Worm (Caenorhabditis elegans): ENCODE results near the gene fat-1.

The fat-1 gene

ce11 chrIV:13323823-13324359 lies 8.4 kb downstream of the fat-1 start, which contains the start of gene fat-2:
fat-2 (plus strand) TSS chrIV:13323873.
- TF ChIP-seq lin-11 (tag; optimal IDR thresholded peaks at IDR 0.05) (no peak), unc-62 (GFP tag; optimal IDR thresholded peaks at IDR 0.05) (no peak), crh-2 (tag; optimal IDR thresholded peaks at IDR 0.05) (no peak), nhr-129 (tag; optimal IDR thresholded peaks at IDR 0.05) (no peak), lin-39 (tag; optimal IDR thresholded peaks at IDR 0.05) (no peak), ceh-82 (tag; optimal IDR thresholded peaks at IDR 0.05) (no peak), elt-3 (tag; optimal IDR thresholded peaks at IDR 0.05) (no peak), Y55F3AM.14 (GFP tag; optimal IDR thresholded peaks at IDR 0.05) (no peak), nhr-25 (tag; optimal IDR thresholded peaks at IDR 0.05) (no peak), ztf-11 (tag; optimal IDR thresholded peaks at IDR 0.05) (no peak), zag-1 (tag; optimal IDR thresholded peaks at IDR 0.05) (no peak), ztf-4 (tag; optimal IDR thresholded peaks at IDR 0.05) (no peak), egl-27 (tag; optimal IDR thresholded peaks at IDR 0.05) (no peak), mdl-1 (tag; optimal IDR thresholded peaks at IDR 0.05) (no peak), F13H6.1 (tag; optimal IDR thresholded peaks at IDR 0.05) (no peak), nhr-237 (tag; optimal IDR thresholded peaks at IDR 0.05) (no peak), sem-4 (tag; optimal IDR thresholded peaks at IDR 0.05) (no peak), gmeb-1 (tag; optimal IDR thresholded peaks at IDR 0.05) (no peak), nhr-23 (tag; optimal IDR thresholded peaks at IDR 0.05) (no peak), unc-55 (GFP tag; optimal IDR thresholded peaks at IDR 0.05) (no peak)

ce11 chrIV:13327064-13327463 lies 11.6 kb downstream of the fat-1 start:
- TF ChIP-seq crh-2 (tag; optimal IDR thresholded peaks at IDR 0.05), result peak; percentile 80
- peak; percentile 86 for TF ChIP-seq fos-1 (tag; optimal IDR thresholded peaks at IDR 0.05)
- no peak for TF ChIP-seq ztf-1 (GFP tag; conservative IDR thresholded peaks at IDR 0.05)
- TF ChIP-seq nhr-12 (tag; optimal IDR thresholded peaks at IDR 0.05), result no peak
- no peak for TF ChIP-seq ztf-11 (tag; optimal IDR thresholded peaks at IDR 0.05)
- TF ChIP-seq ama-1 (optimal IDR thresholded peaks at IDR 0.05), result no peak
- TF ChIP-seq sma-9 (GFP tag; optimal IDR thresholded peaks at IDR 0.05), result peak; percentile 74
- no peak for TF ChIP-seq sma-9 (tag; optimal IDR thresholded peaks at IDR 0.05)
- peak; percentile 17 for TF ChIP-seq gmeb-1 (tag; optimal IDR thresholded peaks at IDR 0.05)

ce11 chrIV:13328059-13328458 lies 12.6 kb downstream of the fat-1 start, which contains the start of gene far-6:
far-6 (plus strand) TSS chrIV:13328359.
- TF ChIP-seq nhr-6 (tag; optimal IDR thresholded peaks at IDR 0.05) (no peak), mdl-1 (tag; optimal IDR thresholded peaks at IDR 0.05) (no peak), gmeb-1 (tag; optimal IDR thresholded peaks at IDR 0.05) (no peak), nhr-10 (tag; optimal IDR thresholded peaks at IDR 0.05) (no peak), egl-27 (tag; optimal IDR thresholded peaks at IDR 0.05) (no peak), ztf-1 (GFP tag; conservative IDR thresholded peaks at IDR 0.05) (no peak), nhr-12 (tag; optimal IDR thresholded peaks at IDR 0.05) (no peak), lsy-2 (tag; optimal IDR thresholded peaks at IDR 0.05) (no peak), mbf-1 (tag; optimal IDR thresholded peaks at IDR 0.05) (no peak), crh-2 (tag; optimal IDR thresholded peaks at IDR 0.05) (no peak), sma-3 (GFP tag; optimal IDR thresholded peaks at IDR 0.05) (no peak), ceh-82 (tag; optimal IDR thresholded peaks at IDR 0.05) (no peak)

ce11 chrIV:13330547-13330946 lies 15.1 kb downstream of the fat-1 start:
- TF ChIP-seq Y55F3AM.14 (GFP tag; optimal IDR thresholded peaks at IDR 0.05), result no peak
- TF ChIP-seq ama-1 (optimal IDR thresholded peaks at IDR 0.05), result no peak
- no peak for TF ChIP-seq R02D3.7 (tag; optimal IDR thresholded peaks at IDR 0.05)
- TF ChIP-seq sma-3 (GFP tag; optimal IDR thresholded peaks at IDR 0.05), result no peak
- TF ChIP-seq ztf-4 (tag; optimal IDR thresholded peaks at IDR 0.05), result no peak
- no peak for TF ChIP-seq aly-2 (tag; optimal IDR thresholded peaks at IDR 0.05)
- TF ChIP-seq mab-5 (tag; optimal IDR thresholded peaks at IDR 0.05), result no peak
- TF ChIP-seq nhr-25 (tag; optimal IDR thresholded peaks at IDR 0.05), result no peak
- no peak for TF ChIP-seq crh-2 (tag; optimal IDR thresholded peaks at IDR 0.05)
- no peak for TF ChIP-seq C34F6.9 (tag; optimal IDR thresholded peaks at IDR 0.05)
- TF ChIP-seq ZK546.5 (tag; optimal IDR thresholded peaks at IDR 0.05), result no peak
- no peak for TF ChIP-seq sma-9 (GFP tag; optimal IDR thresholded peaks at IDR 0.05)
- TF ChIP-seq sma-9 (tag; optimal IDR thresholded peaks at IDR 0.05), result no peak
- no peak for TF ChIP-seq mbf-1 (tag; optimal IDR thresholded peaks at IDR 0.05)
- TF ChIP-seq nhr-23 (tag; optimal IDR thresholded peaks at IDR 0.05), result no peak
- no peak for TF ChIP-seq elt-1 (tag; optimal IDR thresholded peaks at IDR 0.05)

Measured in whole organism, L2 larva.